Fruit fly (Drosophila melanogaster) whole organism, larva: ENCODE results near the gene CG14971.

Source experiments
- noc ChIP-seq: fragments of 200-800 bp; sonication (Bioruptor generic); optimal IDR thresholded peaks from 3 replicates; lab custom pipeline; 2019; ENCODE audit warnings: missing biosample characterization, mild to moderate bottlenecking, missing genetic modification characterization, moderate library complexity

Gene CG14971

dm6 chr3L:3444246-3444785 is 26.8 kb downstream of the CG14971 start:
- TF ChIP-seq noc (tag; lab: Kevin White, UChicago) = no peak

DNA sequence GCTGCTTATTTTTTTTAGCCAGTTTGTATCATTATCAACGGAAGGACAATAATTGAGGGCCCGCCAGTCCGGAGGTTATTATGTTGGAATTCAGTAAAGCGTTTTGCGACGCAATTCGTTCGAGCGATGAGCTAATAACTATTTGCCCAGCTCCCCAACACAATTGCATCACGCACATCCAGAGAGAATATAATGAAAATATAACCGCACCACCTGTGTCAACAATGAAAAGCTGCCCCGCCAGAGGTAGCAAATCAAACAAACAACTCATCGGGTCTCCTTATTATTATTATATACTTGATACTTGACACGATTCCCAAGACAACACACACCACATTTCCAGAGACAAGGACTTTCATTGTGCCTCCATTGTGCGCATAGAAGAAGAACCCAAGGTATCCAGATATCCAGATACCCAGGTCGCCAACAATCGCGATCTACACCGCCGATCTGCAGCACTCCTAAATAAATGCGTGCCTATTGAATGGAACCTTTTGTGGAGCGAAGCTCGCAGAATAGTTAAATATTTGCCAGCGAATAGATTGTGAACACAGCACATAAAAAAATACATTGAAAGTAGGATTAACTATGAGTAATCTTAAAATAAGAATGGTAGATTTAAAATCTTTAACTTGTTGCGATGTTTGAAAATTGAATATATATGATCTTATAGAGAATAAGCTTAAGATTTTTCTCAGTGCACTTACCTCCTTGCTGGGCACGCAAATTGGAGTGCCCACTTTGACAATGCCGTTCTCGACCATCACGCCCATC is 28.2 kb downstream of the CG14971 start:
- TF ChIP-seq noc (tag; lab: Kevin White, UChicago) = no peak

dm6 chr3L:3441763-3442673 is 29.1 kb downstream of the CG14971 start:
- TF ChIP-seq noc (tag; lab: Kevin White, UChicago) = no peak

DNA sequence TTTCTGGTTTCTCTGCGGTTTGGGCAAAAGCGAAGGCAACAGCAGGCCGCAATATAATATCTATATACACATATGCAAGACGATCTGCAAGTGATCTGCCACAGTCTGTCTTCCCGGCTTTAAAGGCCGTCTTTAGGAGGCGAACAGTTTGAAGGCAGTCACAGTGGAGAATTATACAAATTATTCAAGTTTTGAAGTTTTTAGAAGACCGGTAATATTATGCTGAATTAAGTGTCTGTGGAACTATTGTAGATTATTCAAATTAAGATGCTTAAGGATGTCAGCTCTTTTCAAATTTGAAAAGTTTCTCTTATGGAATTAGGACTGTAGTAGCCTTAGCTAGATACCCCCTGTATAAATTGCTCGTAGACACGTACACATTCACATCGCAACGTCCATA is 31.0 kb downstream of the CG14971 start:
- no peak for TF ChIP-seq noc (tag; lab: Kevin White, UChicago)

DNA sequence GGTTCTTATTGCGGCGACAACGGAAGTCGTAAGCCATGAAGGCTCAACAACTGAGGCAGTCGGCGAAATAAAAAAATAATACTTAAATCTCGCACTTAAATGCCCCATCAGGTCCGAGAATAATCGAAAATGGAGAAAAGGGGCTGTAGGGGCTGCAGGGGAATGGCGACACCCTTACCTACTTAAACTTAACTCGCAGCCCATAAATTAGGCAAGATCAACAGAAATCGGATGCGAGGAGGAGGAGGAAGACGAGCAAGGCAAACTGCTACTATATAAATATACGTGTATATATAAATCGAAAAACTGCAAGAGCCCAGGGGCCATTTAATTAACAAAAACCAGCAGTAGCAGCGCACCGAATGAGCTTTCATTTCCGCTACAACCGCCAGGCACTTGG is 31.5 kb downstream of the CG14971 start:
- no peak for TF ChIP-seq noc (tag; lab: Kevin White, UChicago)

DNA sequence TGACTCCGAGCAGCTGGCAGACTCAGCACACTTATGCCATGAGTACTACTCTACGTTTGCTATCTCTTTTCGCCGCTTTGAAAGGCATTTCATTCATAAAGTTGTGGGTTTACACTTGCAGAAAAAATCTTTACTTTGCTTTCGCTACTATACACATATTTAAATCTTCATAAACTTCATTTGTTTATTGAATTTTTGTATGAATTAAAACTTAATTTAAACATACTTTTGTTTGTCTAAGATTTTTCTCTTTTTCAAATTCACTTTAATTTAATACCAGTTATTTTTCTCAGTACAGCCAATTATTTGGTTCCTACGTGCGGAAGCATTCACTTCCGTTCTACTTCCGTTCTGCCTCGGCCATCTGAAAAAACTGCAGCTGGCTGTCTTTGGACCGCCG is 32.6 kb downstream of the CG14971 start:
- no peak for TF ChIP-seq noc (tag; lab: Kevin White, UChicago)

dm6 chr3L:3437664-3438368 is 33.3 kb downstream of the CG14971 start:
- no peak for TF ChIP-seq noc (tag; lab: Kevin White, UChicago)

DNA sequence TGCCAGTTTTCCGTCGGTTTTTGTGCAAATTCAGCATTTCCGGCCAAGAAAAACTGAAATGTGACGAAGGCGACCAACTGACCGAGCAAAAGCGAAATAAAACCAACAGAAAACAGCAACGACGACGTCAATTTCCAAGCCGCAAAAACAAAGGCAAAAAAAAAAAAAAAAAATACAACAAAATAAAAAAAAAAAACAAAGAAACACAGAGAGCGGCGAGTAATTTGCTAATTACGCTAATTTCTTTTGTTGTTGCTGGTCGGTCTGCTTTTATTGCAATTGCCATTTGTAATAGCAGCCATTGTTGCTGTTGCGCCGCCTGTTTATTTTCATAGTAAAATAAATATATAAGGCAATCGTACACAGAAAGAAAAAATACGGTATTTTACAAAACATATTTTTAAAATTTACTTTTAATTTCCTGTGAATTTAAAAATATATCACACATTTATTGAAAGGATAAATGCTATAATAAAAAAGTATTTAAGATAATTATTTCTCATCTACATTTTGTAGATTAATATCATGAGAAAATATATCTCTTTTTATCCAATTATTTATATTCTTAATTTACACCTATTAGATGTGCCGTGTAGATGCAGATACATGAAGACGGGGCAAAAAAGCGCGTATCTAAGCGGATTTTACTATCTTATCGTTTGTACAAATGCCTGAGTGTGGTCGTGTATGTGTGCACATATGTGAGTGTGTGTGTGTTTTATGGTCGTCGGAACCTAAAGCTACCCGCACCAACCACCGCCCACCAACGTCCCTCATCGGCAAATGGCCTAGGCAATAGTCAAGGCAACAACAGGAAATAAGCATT is 34.1 kb downstream of the CG14971 start:
- TF ChIP-seq noc (tag; lab: Kevin White, UChicago) = peak; percentile 57

- TF ChIP-seq noc (tag; lab: Kevin White, UChicago) = peak; percentile 79
Observed at dm6 chr3L:3435531-3436309, 35.4 kb downstream of the CG14971 start.

DNA sequence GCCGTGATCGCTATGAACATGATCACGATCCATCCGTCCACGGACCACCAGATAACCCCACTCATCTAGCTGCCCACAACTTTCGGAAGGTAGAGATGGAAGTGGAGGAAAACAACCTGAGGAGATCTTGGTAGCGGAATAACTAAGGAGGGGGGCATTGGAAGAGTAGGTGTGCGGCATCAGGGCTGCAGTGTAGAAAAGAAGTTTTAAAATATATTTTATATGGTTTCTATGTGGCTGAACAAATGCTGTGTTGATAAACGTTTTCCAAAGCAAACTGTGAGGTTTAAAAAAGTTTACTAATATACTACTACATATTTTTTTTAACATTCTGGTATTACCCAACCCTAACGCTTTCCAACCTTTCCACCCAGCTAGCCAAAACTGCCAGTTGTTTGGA is 36.2 kb downstream of the CG14971 start:
- no peak for TF ChIP-seq noc (tag; lab: Kevin White, UChicago)

DNA sequence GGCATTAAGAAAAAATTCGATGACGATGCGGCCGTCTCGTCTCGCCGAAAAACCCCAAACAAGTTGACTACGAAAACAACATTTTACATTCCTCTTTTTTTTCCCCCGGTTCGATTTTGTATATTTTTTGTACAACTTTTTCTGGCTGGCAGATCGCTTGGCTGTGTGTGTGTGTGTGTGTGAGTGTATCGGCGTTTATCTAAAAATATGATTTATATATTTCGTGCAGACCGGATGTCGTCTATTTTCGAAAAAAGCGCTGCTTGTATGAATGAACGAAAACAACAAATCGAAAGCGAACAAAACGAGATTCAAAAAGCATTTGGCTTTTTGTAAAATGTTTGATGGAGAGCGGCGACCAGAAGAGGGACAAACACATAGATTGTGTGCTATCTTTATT is 37.2 kb downstream of the CG14971 start:
- no peak for TF ChIP-seq noc (tag; lab: Kevin White, UChicago)

dm6 chr3L:3432656-3433344 is 38.3 kb downstream of the CG14971 start:
- TF ChIP-seq noc (tag; lab: Kevin White, UChicago) = peak; percentile 62

DNA sequence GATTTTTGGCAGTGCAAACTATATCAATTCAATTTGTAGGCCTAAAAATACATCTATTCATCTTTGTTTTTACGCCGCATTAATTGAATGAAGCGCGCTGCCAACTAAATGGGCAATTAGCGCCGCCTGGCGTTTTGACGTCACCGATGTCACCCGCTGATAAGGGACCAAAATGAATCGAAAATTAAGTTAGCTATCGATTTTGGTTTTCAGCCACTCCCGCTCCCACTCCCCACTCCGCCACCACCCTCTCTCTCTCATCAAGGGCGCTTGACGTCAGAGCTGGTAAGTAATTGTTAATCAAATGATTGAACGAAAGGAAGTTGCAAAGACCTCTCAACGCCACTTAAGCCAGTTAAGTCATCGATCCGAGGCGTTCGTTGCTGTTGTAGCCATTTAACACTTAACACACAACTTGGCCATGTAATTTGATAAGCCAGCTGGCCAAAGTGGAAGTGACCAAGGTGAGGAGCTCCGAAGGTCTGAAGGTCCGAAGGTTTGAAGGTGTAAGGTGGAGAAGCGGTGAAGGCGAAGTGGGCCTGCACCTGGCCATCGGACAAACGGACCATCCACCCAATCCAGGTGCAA is 40.0 kb downstream of the CG14971 start:
- no peak for TF ChIP-seq noc (tag; lab: Kevin White, UChicago)
